Fruit fly (Drosophila melanogaster) whole organism, embryonic: ENCODE results near the gene CG15170.

Source experiments
- Asciz ChIP-seq: fragments of 200-800 bp; sonication (Bioruptor generic); optimal IDR thresholded peaks from 2 replicates; lab custom pipeline; 2017; ENCODE audit warnings: missing biosample characterization, mild to moderate bottlenecking, missing genetic modification characterization, missing genetic modification reagents
- CG11456 ChIP-seq: fragments of 200-800 bp; sonication (Bioruptor generic); IDR thresholded peaks from 3 replicates; pipeline ENCODE4 v1.3.6; 2022; ENCODE audit warnings: missing biosample characterization, missing genetic modification characterization
- CG11560 ChIP-seq: fragments of 200-800 bp; sonication (Bioruptor generic); IDR thresholded peaks from 3 replicates; pipeline ENCODE4 v1.3.6; 2022; ENCODE audit warnings: missing biosample characterization, missing genetic modification characterization
- CG12769 ChIP-seq: fragments of 200-800 bp; sonication (Bioruptor generic); optimal IDR thresholded peaks from 2 replicates; lab custom pipeline; 2019; ENCODE audit warnings: missing biosample characterization, mild to moderate bottlenecking, missing genetic modification characterization, moderate library complexity
- CG13424 ChIP-seq: fragments of 200-800 bp; sonication (Bioruptor generic); optimal IDR thresholded peaks from 2 replicates; lab custom pipeline; 2019; ENCODE audit warnings: missing biosample characterization, mild to moderate bottlenecking, missing genetic modification characterization, moderate library complexity
- CG14710 ChIP-seq: fragments of 200-800 bp; sonication (Bioruptor generic); optimal IDR thresholded peaks from 3 replicates; lab custom pipeline; 2019; ENCODE audit warnings: missing biosample characterization, mild to moderate bottlenecking, missing genetic modification characterization, moderate library complexity
- CG17802 ChIP-seq: fragments of 200-800 bp; sonication (Bioruptor generic); optimal IDR thresholded peaks from 2 replicates; lab custom pipeline; 2018; ENCODE audit warnings: missing biosample characterization, mild to moderate bottlenecking, missing genetic modification characterization, moderate library complexity
- CG17829 ChIP-seq: fragments of 200-800 bp; optimal IDR thresholded peaks from 2 replicates; lab custom pipeline; 2019; ENCODE audit warnings: missing biosample characterization, mild to moderate bottlenecking, missing genetic modification characterization, moderate library complexity
- CG2120 ChIP-seq: fragments of 200-800 bp; sonication (Bioruptor generic); optimal IDR thresholded peaks from 3 replicates; lab custom pipeline; 2016; ENCODE audit warnings: missing biosample characterization, missing genetic modification characterization
- CG2712 ChIP-seq: fragments of 200-800 bp; optimal IDR thresholded peaks from 3 replicates; lab custom pipeline; 2019; ENCODE audit warnings: missing biosample characterization, mild to moderate bottlenecking, missing genetic modification characterization, moderate library complexity
- CG2889 ChIP-seq: fragments of 200-800 bp; sonication (Bioruptor generic); IDR thresholded peaks from 3 replicates; pipeline ENCODE4 v1.3.6; 2022; ENCODE audit warnings: missing biosample characterization, missing genetic modification characterization
- CG3065 ChIP-seq: fragments of 200-800 bp; sonication (Bioruptor generic); optimal IDR thresholded peaks from 2 replicates; lab custom pipeline; 2016; ENCODE audit warnings: missing biosample characterization, missing genetic modification characterization
- CG4854 ChIP-seq: fragments of 200-800 bp; sonication (Bioruptor generic); optimal IDR thresholded peaks from 2 replicates; lab custom pipeline; 2016; ENCODE audit warnings: missing biosample characterization, missing genetic modification characterization, inconsistent platforms
- CG6272 ChIP-seq: fragments of 200-800 bp; sonication (Bioruptor generic); IDR thresholded peaks from 2 replicates; pipeline ENCODE4 v1.3.6; 2022; ENCODE audit warnings: missing biosample characterization, missing genetic modification characterization
- CG6791 ChIP-seq: fragments of 200-800 bp; sonication (Bioruptor generic); IDR thresholded peaks from 3 replicates; pipeline ENCODE4 v1.3.6; 2022; ENCODE audit warnings: missing biosample characterization, missing genetic modification characterization; ENCODE audit not compliant: partially characterized antibody
- CG8765 ChIP-seq: fragments of 200-800 bp; sonication (Bioruptor generic); IDR thresholded peaks from 2 replicates; pipeline ENCODE4 v1.3.6; 2022; ENCODE audit warnings: missing biosample characterization, missing genetic modification characterization
- CkIIα-i1 ChIP-seq: fragments of 200-800 bp; sonication (Bioruptor generic); IDR thresholded peaks from 2 replicates; pipeline ENCODE4 v1.3.6; 2022; ENCODE audit warnings: missing biosample characterization, missing genetic modification characterization
- Dip2 ChIP-seq: fragments of 200-800 bp; sonication (Bioruptor generic); IDR thresholded peaks from 2 replicates; pipeline ENCODE4 v1.3.6; 2022; ENCODE audit warnings: missing biosample characterization, missing genetic modification characterization
- Fer3 ChIP-seq: fragments of 200-800 bp; sonication (Bioruptor generic); optimal IDR thresholded peaks from 2 replicates; lab custom pipeline; 2018; ENCODE audit warnings: missing biosample characterization, mild to moderate bottlenecking, missing genetic modification characterization, moderate library complexity
- Hey ChIP-seq: fragments of 200-800 bp; sonication (Bioruptor generic); optimal IDR thresholded peaks from 3 replicates; lab custom pipeline; 2018; ENCODE audit warnings: missing biosample characterization, mild to moderate bottlenecking, missing genetic modification characterization
- HmgD ChIP-seq: fragments of 200-800 bp; sonication (Bioruptor generic); optimal IDR thresholded peaks from 3 replicates; lab custom pipeline; 2016; ENCODE audit warnings: missing biosample characterization, missing genetic modification characterization
- Hr51 ChIP-seq, 2 experiments: fragments of 200-800 bp; sonication (Bioruptor generic); optimal IDR thresholded peaks; 2 replicates in 1 of 2; 3 replicates in 1 of 2; lab custom pipeline; 2016 to 2018; ENCODE audit warnings: missing biosample characterization in 2 of 2, missing genetic modification characterization in 2 of 2, mild to moderate bottlenecking in 1 of 2, moderate library complexity in 1 of 2
- Hsf ChIP-seq: fragments of 200-800 bp; sonication (Bioruptor generic); optimal IDR thresholded peaks from 3 replicates; lab custom pipeline; 2016; ENCODE audit warnings: missing biosample characterization, missing genetic modification characterization
- Jarid2 ChIP-seq: fragments of 200-800 bp; sonication (Bioruptor generic); optimal IDR thresholded peaks from 3 replicates; lab custom pipeline; 2017; ENCODE audit warnings: mild to moderate bottlenecking, missing biosample characterization, missing genetic modification reagents, missing genetic modification characterization
- Rx ChIP-seq: fragments of 200-800 bp; sonication (Bioruptor generic); IDR thresholded peaks from 2 replicates; pipeline ENCODE4 v1.3.6; 2022; ENCODE audit warnings: missing biosample characterization, missing genetic modification characterization
- Stat92E ChIP-seq, 3 experiments: fragments of >200 bp in 2 of 3; fragments of 200-800 bp in 1 of 3; sonication (Bioruptor generic) in 1 of 3; optimal IDR thresholded peaks; 2 replicates each; lab custom pipeline; 2017 to 2019; ENCODE audit warnings: missing biosample characterization in 3 of 3, missing genetic modification characterization in 3 of 3, mild to moderate bottlenecking in 1 of 3, moderate library complexity in 1 of 3
- Trl ChIP-seq, 3 experiments: fragments of >200 bp in 2 of 3; fragments of 200-800 bp in 1 of 3; sonication (Bioruptor generic) in 1 of 3; optimal IDR thresholded peaks; 2 replicates in 1 of 3; 3 replicates in 2 of 3; lab custom pipeline; 2016 to 2017; ENCODE audit warnings: missing biosample characterization in 1 of 3, missing genetic modification characterization in 1 of 3
- az2 ChIP-seq: fragments of 200-800 bp; sonication (Bioruptor generic); optimal IDR thresholded peaks from 3 replicates; lab custom pipeline; 2016; ENCODE audit warnings: missing biosample characterization, missing genetic modification characterization
- bsh ChIP-seq, 2 experiments: fragments of 200-800 bp; sonication (Bioruptor generic); optimal IDR thresholded peaks; 2 replicates each; lab custom pipeline; 2017 to 2018; ENCODE audit warnings: mild to moderate bottlenecking in 2 of 2, missing biosample characterization in 2 of 2, missing genetic modification characterization in 2 of 2, moderate library complexity in 1 of 2
- fd96Cb ChIP-seq: fragments of 200-800 bp; sonication (Bioruptor generic); optimal IDR thresholded peaks from 2 replicates; lab custom pipeline; 2018; ENCODE audit warnings: missing biosample characterization, mild to moderate bottlenecking, missing genetic modification characterization, moderate library complexity
- gfzf ChIP-seq: fragments of 200-800 bp; sonication (Bioruptor generic); optimal IDR thresholded peaks from 2 replicates; lab custom pipeline; 2016; ENCODE audit warnings: missing biosample characterization, mild to moderate bottlenecking, missing genetic modification characterization, moderate library complexity
- insv ChIP-seq, 2 experiments: fragments of 200-800 bp; sonication (Bioruptor generic); optimal IDR thresholded peaks; 3 replicates each; lab custom pipeline; 2016 to 2018; ENCODE audit warnings: missing biosample characterization in 2 of 2, missing genetic modification characterization in 2 of 2
- jing ChIP-seq: fragments of 200-800 bp; sonication (Bioruptor generic); optimal IDR thresholded peaks from 2 replicates; lab custom pipeline; 2018; ENCODE audit warnings: missing biosample characterization, mild to moderate bottlenecking, missing genetic modification characterization
- klu ChIP-seq: fragments of 200-800 bp; sonication (Bioruptor generic); IDR thresholded peaks from 2 replicates; pipeline ENCODE4 v1.3.6; 2022; ENCODE audit warnings: missing biosample characterization, missing genetic modification characterization
- lab ChIP-seq: fragments of 200-800 bp; sonication (Bioruptor generic); optimal IDR thresholded peaks from 3 replicates; lab custom pipeline; 2017; ENCODE audit warnings: missing biosample characterization, missing genetic modification characterization, mild to moderate bottlenecking, moderate library complexity, missing genetic modification reagents
- luna ChIP-seq: fragments of 200-800 bp; sonication (Bioruptor generic); optimal IDR thresholded peaks from 2 replicates; lab custom pipeline; 2016; ENCODE audit warnings: missing biosample characterization, missing genetic modification characterization
- nom ChIP-seq: fragments of 200-800 bp; sonication (Bioruptor generic); optimal IDR thresholded peaks from 2 replicates; lab custom pipeline; 2017; ENCODE audit warnings: missing biosample characterization, missing genetic modification characterization, mild to moderate bottlenecking, moderate library complexity, missing genetic modification reagents
- pan ChIP-seq, 4 experiments: fragments of >200 bp in 3 of 4; fragments of 200-800 bp in 1 of 4; sonication (Bioruptor generic) in 1 of 4; optimal IDR thresholded peaks in 3 of 4; IDR thresholded peaks in 1 of 4; 2 replicates each; pipeline versions ENCODE4 v1.3.6 to Lab custom; 2017 to 2022; ENCODE audit warnings: missing biosample characterization in 2 of 4, missing genetic modification characterization in 2 of 4, mixed read lengths in 1 of 4
- run ChIP-seq: fragments of 200-800 bp; sonication (Bioruptor generic); optimal IDR thresholded peaks from 3 replicates; lab custom pipeline; 2018; ENCODE audit warnings: missing biosample characterization, mild to moderate bottlenecking, missing genetic modification characterization
- salm ChIP-seq: fragments of 200-800 bp; sonication (Bioruptor generic); optimal IDR thresholded peaks from 2 replicates; lab custom pipeline; 2018; ENCODE audit warnings: missing biosample characterization, mild to moderate bottlenecking, missing genetic modification characterization
- schlank ChIP-seq: fragments of 200-800 bp; sonication (Bioruptor generic); optimal IDR thresholded peaks from 2 replicates; lab custom pipeline; 2018; ENCODE audit warnings: missing biosample characterization, mild to moderate bottlenecking, missing genetic modification characterization
- sob ChIP-seq: fragments of 200-800 bp; sonication (Bioruptor generic); IDR thresholded peaks from 2 replicates; pipeline ENCODE4 v1.3.6; 2022; ENCODE audit warnings: missing biosample characterization, missing genetic modification characterization
- trem ChIP-seq: fragments of 200-800 bp; optimal IDR thresholded peaks from 3 replicates; lab custom pipeline; 2019; ENCODE audit warnings: missing biosample characterization, mild to moderate bottlenecking, missing genetic modification characterization, moderate library complexity
- trh ChIP-seq: fragments of 200-800 bp; sonication (Bioruptor generic); optimal IDR thresholded peaks from 2 replicates; lab custom pipeline; 2016; ENCODE audit warnings: missing biosample characterization, missing genetic modification characterization
- ttk ChIP-seq: fragments of 200-800 bp; sonication (Bioruptor generic); IDR thresholded peaks from 2 replicates; pipeline ENCODE4 v2.1.2; 2022; ENCODE audit warnings: missing biosample characterization, missing genetic modification characterization
- unpg ChIP-seq: fragments of 200-800 bp; sonication (Bioruptor generic); optimal IDR thresholded peaks from 3 replicates; lab custom pipeline; 2018; ENCODE audit warnings: missing biosample characterization, mild to moderate bottlenecking, missing genetic modification characterization, moderate library complexity
- vvl ChIP-seq: fragments of 200-800 bp; sonication (Bioruptor generic); IDR thresholded peaks from 2 replicates; pipeline ENCODE4 v1.3.6; 2022; ENCODE audit warnings: missing biosample characterization, missing genetic modification characterization
- zf30C ChIP-seq: fragments of 200-800 bp; sonication (Bioruptor generic); optimal IDR thresholded peaks from 3 replicates; lab custom pipeline; 2018; ENCODE audit warnings: missing biosample characterization, mild to moderate bottlenecking, missing genetic modification characterization

The CG15170 gene

dm6 chr2L:19026491-19027197 is 36.6 kb upstream of the CG15170 start (continued):
- peak; percentile 25 for TF ChIP-seq Asciz (GFP tag; lab: Kevin White, UChicago)
- peak; percentile 35; the same call in 1 of the 2 replicates for TF ChIP-seq sob
- TF ChIP-seq HmgD (GFP tag; lab: Kevin White, UChicago), result no peak
- no peak for TF ChIP-seq CG3065 (GFP tag; lab: Kevin White, UChicago)
- no peak for TF ChIP-seq Dip2 (GFP tag; lab: Robert Waterston, UW)
- TF ChIP-seq CG2712 (tag; lab: Kevin White, UChicago), result peak; percentile 55
- TF ChIP-seq klu, result no peak
- no peak for TF ChIP-seq CG2889 (GFP tag; lab: Robert Waterston, UW)
- TF ChIP-seq Jarid2 (GFP tag; lab: Kevin White, UChicago), result peak; percentile 28
- TF ChIP-seq fd96Cb (tag; lab: Kevin White, UChicago), result peak; percentile 27
- peak; percentile 88 for TF ChIP-seq lab (GFP tag; lab: Kevin White, UChicago)
- TF ChIP-seq CG6272, result no peak
- TF ChIP-seq Hey (tag; lab: Kevin White, UChicago), result no peak
- no peak for TF ChIP-seq ttk (GFP tag; lab: Robert Waterston, UW)
- TF ChIP-seq trh (GFP tag; lab: Kevin White, UChicago), result no peak
- TF ChIP-seq CG14710 (tag; lab: Kevin White, UChicago), result no peak
- TF ChIP-seq CG12769 (tag; lab: Kevin White, UChicago), result peak; percentile 81
- TF ChIP-seq Rx (GFP tag; lab: Robert Waterston, UW), result no peak
- TF ChIP-seq nom, result peak; percentile 38
- peak; percentile 40 for TF ChIP-seq Hsf
- TF ChIP-seq CG17802 (tag; lab: Kevin White, UChicago), result no peak
- peak; percentile 44 for TF ChIP-seq unpg (GFP tag; lab: Kevin White, UChicago)
- TF ChIP-seq CG4854 (GFP tag; lab: Kevin White, UChicago), result no peak
- TF ChIP-seq Stat92E (GFP tag; optimal IDR thresholded peaks at IDR 0.05; lab: Kevin White, UChicago), result no peak
- no peak for TF ChIP-seq CG6791 (GFP tag; lab: Robert Waterston, UW)
- TF ChIP-seq vvl (GFP tag; lab: Robert Waterston, UW), result no peak
- TF ChIP-seq Trl (optimal IDR thresholded peaks at IDR 0.05; lab: Kevin White, UChicago), result no peak
- TF ChIP-seq Trl (GFP tag; optimal IDR thresholded peaks at IDR 0.05; lab: Kevin White, UChicago), result no peak
- no peak for TF ChIP-seq jing (GFP tag; lab: Kevin White, UChicago)
- peak; percentile 21 for TF ChIP-seq CG17829 (tag; lab: Kevin White, UChicago)
- no peak for TF ChIP-seq CkIIα-i1 (GFP tag; lab: Robert Waterston, UW)
- peak; percentile 11 for TF ChIP-seq salm (tag; lab: Kevin White, UChicago)
- TF ChIP-seq CG8765, result no peak
- TF ChIP-seq az2 (GFP tag; lab: Kevin White, UChicago), result no peak
- TF ChIP-seq Hr51 (GFP tag; optimal IDR thresholded peaks at IDR 0.05; lab: Kevin White, UChicago), result peak; percentile 8 to 60
- peak; percentile 32 for TF ChIP-seq Fer3 (tag; lab: Kevin White, UChicago)
- TF ChIP-seq gfzf (GFP tag; lab: Kevin White, UChicago), result no peak
- no peak for TF ChIP-seq luna (GFP tag; lab: Kevin White, UChicago)
- peak in 1 of 2 experiments; percentile 28 for TF ChIP-seq bsh (GFP tag; optimal IDR thresholded peaks at IDR 0.05; lab: Kevin White, UChicago)
- TF ChIP-seq CG13424 (tag; lab: Kevin White, UChicago), result peak; percentile 70
- TF ChIP-seq trem (tag; lab: Kevin White, UChicago), result no peak
- TF ChIP-seq CG11456 (GFP tag; lab: Robert Waterston, UW), result no peak
- TF ChIP-seq schlank, result peak; percentile 57
- peak; percentile 5 for TF ChIP-seq run
- no peak for TF ChIP-seq CG11560 (tag; lab: Robert Waterston, UW)
- no peak for TF ChIP-seq insv (GFP tag; optimal IDR thresholded peaks at IDR 0.05; lab: Kevin White, UChicago)
- TF ChIP-seq pan (optimal IDR thresholded peaks at IDR 0.05; lab: Kevin White, UChicago), result no peak
- TF ChIP-seq pan (GFP tag; optimal IDR thresholded peaks at IDR 0.05 in 1 of 2, IDR thresholded peaks at IDR 0.05 in 1 of 2), result peak in 1 of 2 experiments; percentile 20
- peak; percentile 73 for TF ChIP-seq CG2120 (GFP tag; lab: Kevin White, UChicago)
- TF ChIP-seq zf30C (GFP tag; lab: Kevin White, UChicago), result no peak
